Fruit fly (Drosophila melanogaster) whole organism, adult: Measurements from ENCODE around the gene CG1801.

ENCODE experiments used
- CG11617 ChIP-seq: fragments of 200-800 bp; sonication (Bioruptor generic); optimal IDR thresholded peaks from 2 replicates; lab custom pipeline; 2017; ENCODE audit warnings: mild to moderate bottlenecking, missing biosample characterization, missing genetic modification reagents, missing genetic modification characterization
- CG12768 ChIP-seq: fragments of 200-800 bp; sonication (Bioruptor generic); optimal IDR thresholded peaks from 2 replicates; lab custom pipeline; 2017; ENCODE audit warnings: missing biosample characterization, missing genetic modification characterization, mild to moderate bottlenecking, moderate library complexity, missing genetic modification reagents
- CG14711 ChIP-seq: fragments of 200-800 bp; sonication (Bioruptor generic); optimal IDR thresholded peaks from 2 replicates; lab custom pipeline; 2018; ENCODE audit warnings: missing biosample characterization, mild to moderate bottlenecking, missing genetic modification characterization, moderate library complexity
- CG1620 ChIP-seq: fragments of 200-800 bp; sonication (Bioruptor generic); optimal IDR thresholded peaks from 2 replicates; lab custom pipeline; 2016; ENCODE audit warnings: missing biosample characterization, missing genetic modification characterization
- CG33017 ChIP-seq: fragments of 200-800 bp; sonication (Bioruptor generic); optimal IDR thresholded peaks from 2 replicates; lab custom pipeline; 2018; ENCODE audit warnings: missing biosample characterization, mild to moderate bottlenecking, missing genetic modification characterization, moderate library complexity
- CG5204 ChIP-seq: fragments of 200-800 bp; sonication (Bioruptor generic); optimal IDR thresholded peaks from 2 replicates; lab custom pipeline; 2016; ENCODE audit warnings: missing biosample characterization, missing genetic modification characterization
- CG7045 ChIP-seq: fragments of 200-800 bp; sonication (Bioruptor generic); optimal IDR thresholded peaks from 2 replicates; lab custom pipeline; 2017; ENCODE audit warnings: missing biosample characterization, mild to moderate bottlenecking, missing genetic modification characterization
- CG7101 ChIP-seq: fragments of 200-800 bp; sonication (Bioruptor generic); optimal IDR thresholded peaks from 2 replicates; lab custom pipeline; 2018; ENCODE audit warnings: missing biosample characterization, mild to moderate bottlenecking, missing genetic modification characterization, moderate library complexity
- Clk ChIP-seq: fragments of 200-800 bp; sonication (Bioruptor generic); optimal IDR thresholded peaks from 2 replicates; lab custom pipeline; 2017; ENCODE audit warnings: missing biosample characterization, missing genetic modification characterization
- Crg-1 ChIP-seq: fragments of 200-800 bp; sonication (Bioruptor generic); optimal IDR thresholded peaks from 2 replicates; lab custom pipeline; 2016; ENCODE audit warnings: missing biosample characterization, missing genetic modification characterization
- Hr96 ChIP-seq: fragments of 200-800 bp; sonication (Bioruptor generic); optimal IDR thresholded peaks from 2 replicates; lab custom pipeline; 2016; ENCODE audit warnings: missing biosample characterization, missing genetic modification characterization
- Mnt ChIP-seq: fragments of 200-800 bp; sonication (Bioruptor generic); optimal IDR thresholded peaks from 2 replicates; lab custom pipeline; 2016; ENCODE audit warnings: missing biosample characterization, mild to moderate bottlenecking, missing genetic modification characterization
- bab1 ChIP-seq: fragments of 200-800 bp; sonication (Bioruptor generic); optimal IDR thresholded peaks from 3 replicates; lab custom pipeline; 2019; ENCODE audit warnings: missing biosample characterization, mild to moderate bottlenecking, missing genetic modification characterization, moderate library complexity
- cic ChIP-seq: fragments of 200-800 bp; sonication (Bioruptor generic); optimal IDR thresholded peaks from 2 replicates; lab custom pipeline; 2017; ENCODE audit warnings: missing biosample characterization, mild to moderate bottlenecking, missing genetic modification characterization, moderate library complexity
- cnc ChIP-seq, 2 experiments: fragments of >200 bp; optimal IDR thresholded peaks; 2 replicates each; lab custom pipeline; 2017
- kay ChIP-seq: fragments of 200-800 bp; sonication (Bioruptor generic); peaks from one replicate; lab custom pipeline; 2016; ENCODE audit warnings: missing biosample characterization, missing genetic modification characterization, borderline replicate concordance
- ovo ChIP-seq: fragments of 200-800 bp; sonication (Bioruptor generic); optimal IDR thresholded peaks from 2 replicates; lab custom pipeline; 2016; ENCODE audit warnings: missing biosample characterization, missing genetic modification characterization
- pad ChIP-seq: fragments of 200-800 bp; sonication (Bioruptor generic); optimal IDR thresholded peaks from 3 replicates; lab custom pipeline; 2017; ENCODE audit warnings: missing biosample characterization, missing genetic modification characterization, mild to moderate bottlenecking, moderate library complexity, missing genetic modification reagents
- tj ChIP-seq: fragments of 200-800 bp; sonication (Bioruptor generic); optimal IDR thresholded peaks from 3 replicates; lab custom pipeline; 2017; ENCODE audit warnings: missing biosample characterization, mild to moderate bottlenecking, missing genetic modification characterization, moderate library complexity
- toe ChIP-seq: fragments of 200-800 bp; sonication (Bioruptor generic); optimal IDR thresholded peaks from 2 replicates; lab custom pipeline; 2016; ENCODE audit warnings: missing biosample characterization, missing genetic modification characterization

The CG1801 gene

DNA sequence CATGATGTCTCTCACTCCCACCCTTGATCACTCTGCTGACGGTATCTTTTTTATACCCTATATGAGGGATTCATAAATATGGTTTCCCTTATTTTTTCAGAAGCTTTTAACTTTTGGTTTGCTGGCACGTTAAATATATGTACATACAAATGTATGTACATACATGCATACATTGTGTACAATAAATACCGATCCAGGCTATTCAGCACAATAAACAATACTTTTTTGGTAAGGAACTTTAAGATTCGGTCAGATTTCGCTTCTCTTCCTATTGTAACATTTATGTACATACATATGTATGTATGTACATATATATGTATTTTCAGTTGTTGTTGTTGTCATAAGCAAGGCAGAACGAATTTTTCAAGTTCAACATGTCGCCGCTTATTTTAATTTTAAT, 35.3 kb downstream of the CG1801 start:
- TF ChIP-seq CG7045 (GFP tag; lab: Kevin White, UChicago) (no peak), toe (GFP tag; lab: Kevin White, UChicago) (no peak), Crg-1 (GFP tag; lab: Kevin White, UChicago) (no peak), kay (GFP tag; lab: Kevin White, UChicago) (no peak), CG33017 (tag; lab: Kevin White, UChicago) (no peak), Clk (GFP tag; lab: Kevin White, UChicago) (no peak), CG5204 (GFP tag; lab: Kevin White, UChicago) (no peak), tj (GFP tag; lab: Kevin White, UChicago) (no peak)

DNA sequence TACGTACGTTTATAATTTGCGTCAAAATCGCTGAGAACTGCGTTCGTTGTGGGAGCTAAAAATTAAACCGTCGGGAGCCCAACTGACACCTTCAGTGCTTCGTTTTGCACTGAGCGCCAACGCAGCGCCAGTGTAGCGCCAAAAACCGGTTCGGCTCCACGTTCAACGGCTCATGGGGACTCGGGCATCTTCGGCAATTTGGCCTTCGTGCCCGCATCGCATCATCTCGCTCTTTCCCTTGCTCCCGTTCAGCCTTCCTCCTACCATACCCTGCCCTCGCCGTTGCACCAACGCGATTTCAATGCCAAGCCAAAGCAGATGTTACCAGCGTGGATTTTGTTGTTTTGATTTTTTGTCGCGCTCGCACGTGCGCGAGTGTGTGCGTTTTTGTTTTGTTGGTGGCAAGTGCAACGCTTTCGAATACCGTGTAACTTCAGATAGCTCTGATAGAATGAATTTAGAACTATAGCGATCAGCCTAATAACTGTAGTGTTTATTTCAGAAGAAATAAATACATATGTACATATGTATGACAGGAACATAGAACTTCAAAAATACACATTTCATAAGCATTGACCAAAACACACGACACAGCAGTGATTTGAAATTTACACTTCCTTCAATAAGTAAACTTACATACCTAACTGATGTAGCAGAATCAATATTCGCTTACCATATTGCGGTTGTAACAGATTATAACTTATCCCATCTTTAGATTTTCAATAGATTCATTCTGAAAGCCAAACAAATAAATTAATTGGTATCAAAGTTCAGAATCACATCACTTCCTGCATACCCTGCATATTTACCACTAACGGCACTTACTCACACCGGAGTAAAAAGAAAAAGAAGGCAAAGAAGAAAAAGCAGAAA, 36.0 kb downstream of the CG1801 start, which contains the start of gene Mnr:
Gene Mnr (minus strand): TSS at position 133 of the 873 bp plus-strand sequence.
- TF ChIP-seq tj (GFP tag; lab: Kevin White, UChicago) (peak; percentile 90), ovo (GFP tag; lab: Kevin White, UChicago) (peak; percentile 47), Hr96 (GFP tag; lab: Kevin White, UChicago) (peak; percentile 47), CG7045 (GFP tag; lab: Kevin White, UChicago) (no peak), CG7101 (tag; lab: Kevin White, UChicago) (no peak), CG5204 (GFP tag; lab: Kevin White, UChicago) (no peak), cic (GFP tag; lab: Kevin White, UChicago) (peak; percentile 55), Mnt (peak; percentile 85), bab1 (no peak), CG12768 (GFP tag; lab: Kevin White, UChicago) (peak; percentile 34), pad (GFP tag; lab: Kevin White, UChicago) (peak; percentile 8)

DNA sequence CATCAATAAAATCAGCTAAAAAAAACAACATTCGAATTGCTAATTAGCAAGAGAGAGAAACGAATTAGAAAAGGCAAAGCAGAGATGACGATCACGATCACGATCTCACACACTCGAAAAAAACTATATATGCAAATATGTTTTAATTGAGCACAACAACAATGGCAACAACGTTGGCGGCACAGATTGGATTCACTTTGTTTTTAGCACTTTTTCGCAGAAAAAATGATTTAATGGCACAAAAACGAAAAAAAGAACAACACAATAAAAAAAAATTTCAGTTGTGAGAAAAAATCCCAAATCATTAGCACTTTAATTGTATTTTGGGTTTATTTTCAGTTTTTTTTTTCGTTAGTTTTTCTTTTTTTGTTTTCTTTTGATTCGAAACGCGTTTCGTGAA, 36.7 kb downstream of the CG1801 start:
- TF ChIP-seq kay (GFP tag; lab: Kevin White, UChicago) (peak; percentile 76), ovo (GFP tag; lab: Kevin White, UChicago) (no peak), toe (GFP tag; lab: Kevin White, UChicago) (no peak), cnc (optimal IDR thresholded peaks at IDR 0.05; lab: Kevin White, UChicago) (no peak)

DNA sequence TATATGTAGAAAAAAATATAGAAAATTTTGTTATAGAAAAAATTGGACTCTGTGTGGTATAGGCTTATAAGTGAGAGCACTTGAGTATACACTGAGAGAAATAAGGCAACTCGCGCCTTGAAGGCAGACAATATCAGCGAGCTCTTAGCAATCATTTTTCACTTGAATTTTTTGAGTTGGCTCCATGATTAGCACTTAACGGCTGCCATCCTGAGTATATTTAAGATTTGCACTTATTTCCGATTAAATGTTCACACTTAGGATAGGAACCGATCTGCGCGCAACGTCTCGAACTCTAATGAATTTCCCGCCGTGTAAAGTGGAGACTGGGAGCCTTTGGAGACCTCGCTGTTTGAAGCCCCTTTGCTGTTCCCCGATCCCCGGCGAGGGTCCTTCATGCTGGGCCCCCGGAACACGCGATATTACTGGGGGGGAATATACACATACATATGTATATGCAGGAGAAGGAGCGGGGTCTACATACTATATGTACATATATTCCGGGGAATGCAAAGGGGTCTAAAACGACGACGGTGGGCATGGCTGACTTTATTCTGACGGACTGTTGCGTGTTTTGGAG, 37.9 kb downstream of the CG1801 start:
- no peak for TF ChIP-seq Mnt
- TF ChIP-seq pad (GFP tag; lab: Kevin White, UChicago), result no peak
- no peak for TF ChIP-seq CG11617 (GFP tag; lab: Kevin White, UChicago)
- TF ChIP-seq kay (GFP tag; lab: Kevin White, UChicago), result no peak
- no peak for TF ChIP-seq CG33017 (tag; lab: Kevin White, UChicago)
- no peak for TF ChIP-seq cnc (optimal IDR thresholded peaks at IDR 0.05; lab: Kevin White, UChicago)
- TF ChIP-seq CG7101 (tag; lab: Kevin White, UChicago), result no peak
- no peak for TF ChIP-seq ovo (GFP tag; lab: Kevin White, UChicago)
- TF ChIP-seq bab1, result no peak
- no peak for TF ChIP-seq cic (GFP tag; lab: Kevin White, UChicago)
- no peak for TF ChIP-seq tj (GFP tag; lab: Kevin White, UChicago)
- TF ChIP-seq CG1620 (GFP tag; lab: Kevin White, UChicago), result no peak
- TF ChIP-seq CG12768 (GFP tag; lab: Kevin White, UChicago), result no peak
- TF ChIP-seq CG14711, result no peak
- no peak for TF ChIP-seq Crg-1 (GFP tag; lab: Kevin White, UChicago)
- TF ChIP-seq Clk (GFP tag; lab: Kevin White, UChicago), result no peak
- TF ChIP-seq Hr96 (GFP tag; lab: Kevin White, UChicago), result no peak
- TF ChIP-seq toe (GFP tag; lab: Kevin White, UChicago), result no peak
- TF ChIP-seq CG7045 (GFP tag; lab: Kevin White, UChicago), result no peak
- TF ChIP-seq CG5204 (GFP tag; lab: Kevin White, UChicago), result no peak

DNA sequence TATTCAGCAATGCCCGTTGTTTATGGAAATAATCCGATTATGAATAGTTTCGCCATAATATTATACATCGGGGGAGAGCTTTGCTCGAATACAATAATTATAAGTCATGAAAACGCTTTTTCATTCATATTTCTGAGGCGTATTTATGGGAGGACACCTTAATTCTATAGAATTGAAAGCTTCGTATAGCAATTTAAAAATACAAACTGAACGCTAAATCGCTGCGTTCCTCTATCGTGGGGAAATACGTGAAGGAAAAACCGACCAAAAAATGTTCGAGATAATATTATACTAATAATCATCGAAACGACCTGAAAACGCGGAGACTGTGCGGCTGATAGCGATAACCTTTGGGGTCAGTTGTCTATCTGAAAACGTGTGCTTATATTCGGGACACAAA, 40.8 kb downstream of the CG1801 start:
- TF ChIP-seq cic (GFP tag; lab: Kevin White, UChicago) (peak; percentile 69), Crg-1 (GFP tag; lab: Kevin White, UChicago) (no peak), toe (GFP tag; lab: Kevin White, UChicago) (no peak), Mnt (no peak)

DNA sequence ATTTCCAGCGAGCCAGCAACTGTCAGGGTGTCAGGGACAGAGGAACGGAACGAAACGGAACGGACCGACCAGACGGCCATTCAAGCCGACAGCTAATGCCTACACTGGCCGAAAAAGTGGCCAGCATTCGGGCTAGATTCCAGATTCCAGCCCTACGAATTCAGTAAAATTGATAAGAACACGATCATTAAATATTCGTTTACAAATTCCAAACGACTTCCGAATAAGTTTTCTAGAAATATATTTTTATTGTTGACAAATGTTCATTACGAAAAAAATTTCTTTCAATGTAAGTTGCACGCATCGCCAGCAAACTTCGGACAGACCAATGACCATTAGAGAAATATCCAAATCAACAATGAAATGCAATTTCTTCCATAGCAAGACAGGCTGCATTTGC, 51.9 kb downstream of the CG1801 start:
- no peak for TF ChIP-seq tj (GFP tag; lab: Kevin White, UChicago)
- no peak for TF ChIP-seq pad (GFP tag; lab: Kevin White, UChicago)
- TF ChIP-seq bab1, result no peak
- no peak for TF ChIP-seq toe (GFP tag; lab: Kevin White, UChicago)
- no peak for TF ChIP-seq CG1620 (GFP tag; lab: Kevin White, UChicago)
- TF ChIP-seq Crg-1 (GFP tag; lab: Kevin White, UChicago), result no peak
- TF ChIP-seq cnc (optimal IDR thresholded peaks at IDR 0.05; lab: Kevin White, UChicago), result no peak
- no peak for TF ChIP-seq CG12768 (GFP tag; lab: Kevin White, UChicago)
- no peak for TF ChIP-seq CG11617 (GFP tag; lab: Kevin White, UChicago)
- no peak for TF ChIP-seq Mnt
- TF ChIP-seq kay (GFP tag; lab: Kevin White, UChicago), result no peak
